Fruit fly (Drosophila melanogaster): ENCODE data around the gene mRpL1.

The mRpL1 gene

DNA sequence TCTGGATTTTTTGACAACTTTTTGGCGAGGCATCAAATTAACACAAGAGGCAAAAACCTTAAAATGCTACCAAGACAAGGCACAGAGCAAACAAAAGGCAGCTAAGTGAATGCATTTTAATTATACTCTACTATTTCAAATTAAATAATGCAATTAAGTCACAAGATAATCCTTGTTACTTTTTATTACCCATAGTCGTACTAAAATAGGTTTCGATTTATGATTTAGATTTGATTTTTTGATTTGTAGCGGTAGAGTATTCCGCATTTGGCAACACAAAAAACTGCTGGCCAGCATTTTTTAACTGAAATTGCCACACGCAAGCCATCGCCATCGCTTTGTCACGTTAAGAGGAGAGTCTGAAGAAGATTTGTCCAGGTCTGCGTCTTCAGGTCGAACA lies 18.5 kb upstream of the mRpL1 start:
- TF ChIP-seq psq (optimal IDR thresholded peaks at IDR 0.05) (no peak), pan (optimal IDR thresholded peaks at IDR 0.05) (no peak), usp (GFP tag; optimal IDR thresholded peaks at IDR 0.05) (no peak)

DNA sequence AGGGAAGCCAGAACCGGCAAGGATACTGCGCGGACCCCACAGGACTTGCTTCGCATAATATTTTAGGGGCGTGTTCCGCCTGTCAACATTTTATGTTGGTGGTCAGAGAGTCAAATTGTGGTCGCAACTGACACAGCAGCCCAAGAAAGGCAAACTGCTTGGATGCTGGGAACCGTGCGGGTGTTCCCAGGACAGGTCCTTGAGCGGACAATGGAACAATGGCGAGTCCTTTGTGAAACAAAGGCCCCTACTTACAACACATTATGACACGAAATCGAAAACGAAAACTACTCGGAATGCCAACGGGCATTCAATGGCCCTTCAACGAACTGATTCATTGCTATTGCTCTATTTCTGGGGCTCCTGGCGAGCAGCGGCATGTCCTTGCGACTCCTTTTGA lies 17.0 kb upstream of the mRpL1 start:
- TF ChIP-seq psq (optimal IDR thresholded peaks at IDR 0.05) (no peak), Dll (optimal IDR thresholded peaks at IDR 0.05) (no peak), CG8478 (optimal IDR thresholded peaks at IDR 0.05) (no peak), pan (optimal IDR thresholded peaks at IDR 0.05) (no peak), EcR (GFP tag; optimal IDR thresholded peaks at IDR 0.05) (no peak), usp (GFP tag; optimal IDR thresholded peaks at IDR 0.05) (no peak)

DNA sequence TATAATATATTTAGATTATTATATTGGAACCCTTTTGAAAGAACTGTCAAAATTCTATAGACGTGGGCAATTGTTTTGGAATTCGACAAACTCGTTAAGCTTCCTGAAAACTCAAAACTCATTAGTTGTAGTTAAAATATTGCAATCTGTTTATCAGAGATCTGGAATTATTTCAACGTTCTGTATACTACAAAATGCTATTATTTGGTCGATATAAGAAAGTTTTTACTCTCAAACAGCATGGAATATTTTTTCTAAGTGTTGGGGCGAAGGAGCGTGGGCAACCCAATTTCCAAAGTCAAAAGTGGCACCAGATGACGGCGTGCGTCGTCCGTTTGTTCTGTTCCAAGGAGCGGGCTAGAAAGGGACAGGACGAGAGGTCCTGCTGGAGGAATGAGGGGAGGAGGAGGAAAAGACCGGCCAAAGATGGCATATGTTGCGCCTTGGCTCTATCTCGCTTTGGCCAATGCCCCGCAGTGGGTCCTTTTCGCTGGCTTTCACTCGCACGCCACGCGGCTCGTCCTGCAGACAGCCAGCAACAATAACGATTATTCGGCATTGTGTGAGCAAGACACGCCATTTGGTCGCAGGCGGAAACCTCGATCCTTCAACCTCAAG lies 15.4 kb upstream of the mRpL1 start:
- TF ChIP-seq Dll (optimal IDR thresholded peaks at IDR 0.05) = no peak
- no peak for TF ChIP-seq CG8478 (optimal IDR thresholded peaks at IDR 0.05)
- TF ChIP-seq psq (optimal IDR thresholded peaks at IDR 0.05) = no peak
- TF ChIP-seq pan (optimal IDR thresholded peaks at IDR 0.05) = no peak
- TF ChIP-seq EcR (GFP tag; optimal IDR thresholded peaks at IDR 0.05) = no peak
- TF ChIP-seq usp (GFP tag; optimal IDR thresholded peaks at IDR 0.05) = no peak

dm6 chr3R:8287697-8288096 lies 13.5 kb upstream of the mRpL1 start, which contains the start of gene Nazo:
Gene Nazo, plus strand, starts transcription at chr3R:8287876.
- no peak for TF ChIP-seq psq (optimal IDR thresholded peaks at IDR 0.05)
- TF ChIP-seq Dll (optimal IDR thresholded peaks at IDR 0.05) = no peak

DNA sequence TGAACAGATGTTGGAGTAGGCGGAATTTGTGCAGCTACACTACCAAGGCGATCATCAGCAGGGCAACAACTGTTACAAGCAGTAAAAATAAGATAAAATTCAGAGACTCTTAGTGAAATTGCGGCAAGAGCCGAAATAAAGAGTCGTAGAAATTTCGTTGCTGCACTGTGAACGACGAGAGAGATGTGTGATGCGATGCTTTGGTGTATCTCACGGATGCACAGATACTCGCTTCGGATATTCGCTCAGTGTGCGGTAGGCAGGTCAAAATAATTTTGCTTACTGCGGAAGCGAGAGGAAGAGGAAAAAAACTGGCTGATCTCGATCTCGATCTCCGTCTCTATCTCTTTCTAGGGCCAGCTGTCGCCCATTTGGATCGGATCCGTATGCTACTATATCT lies 12.4 kb upstream of the mRpL1 start:
- TF ChIP-seq psq (optimal IDR thresholded peaks at IDR 0.05) = no peak
- no peak for TF ChIP-seq Dll (optimal IDR thresholded peaks at IDR 0.05)
- TF ChIP-seq pan (optimal IDR thresholded peaks at IDR 0.05) = no peak
- TF ChIP-seq usp (GFP tag; optimal IDR thresholded peaks at IDR 0.05) = no peak
- TF ChIP-seq EcR (GFP tag; optimal IDR thresholded peaks at IDR 0.05) = no peak
- TF ChIP-seq CG8478 (optimal IDR thresholded peaks at IDR 0.05) = no peak

DNA sequence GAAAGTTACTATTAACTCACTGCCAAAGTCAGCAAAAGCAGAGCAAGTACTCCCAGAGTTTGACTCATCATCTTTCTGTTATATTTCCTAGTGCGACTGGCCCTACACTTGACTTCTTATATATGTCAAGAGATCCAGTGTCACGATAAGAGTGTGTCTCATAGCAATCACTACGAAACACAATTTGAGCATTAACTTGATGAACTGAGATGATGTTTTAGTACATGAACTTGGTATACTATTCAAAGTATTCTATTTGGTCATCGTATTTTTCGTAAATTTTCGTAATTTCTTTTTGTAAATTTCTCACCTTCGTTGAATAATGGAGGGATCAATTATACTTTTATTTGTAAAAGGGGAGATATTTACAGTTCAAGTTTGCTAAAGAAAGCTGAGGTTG lies 10.8 kb upstream of the mRpL1 start, which contains the start of gene CG11672:
CG11672 (minus strand) TSS at position 101 of the 400 bp plus-strand sequence.
- TF ChIP-seq psq (optimal IDR thresholded peaks at IDR 0.05) (no peak), Dll (optimal IDR thresholded peaks at IDR 0.05) (no peak), usp (GFP tag; optimal IDR thresholded peaks at IDR 0.05) (no peak), CG8478 (optimal IDR thresholded peaks at IDR 0.05) (no peak), EcR (GFP tag; optimal IDR thresholded peaks at IDR 0.05) (no peak), pan (optimal IDR thresholded peaks at IDR 0.05) (no peak)

DNA sequence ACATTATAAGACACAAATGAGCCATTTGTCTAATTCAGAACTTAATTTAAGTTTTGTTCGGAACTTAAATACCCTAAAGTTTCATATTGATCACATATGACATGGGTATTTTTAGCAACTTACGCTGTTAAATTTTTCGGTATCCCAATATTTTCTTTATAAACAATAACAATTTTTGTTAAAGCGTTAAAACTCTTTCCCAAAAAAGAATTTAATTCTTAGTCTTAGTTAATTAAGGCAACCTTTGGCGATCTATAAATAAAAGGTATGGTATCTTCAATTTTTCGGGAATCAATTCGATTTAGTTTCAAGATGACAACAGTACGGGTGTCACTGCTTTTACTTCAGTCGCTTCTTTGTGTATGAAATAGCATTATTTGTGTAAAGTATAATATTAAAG lies 10.3 kb upstream of the mRpL1 start, which contains the start of gene CG31464:
CG31464 (plus strand) TSS at position 301 of the 400 bp plus-strand sequence.
- no peak for TF ChIP-seq pan (optimal IDR thresholded peaks at IDR 0.05)
- TF ChIP-seq usp (GFP tag; optimal IDR thresholded peaks at IDR 0.05) = no peak
- TF ChIP-seq CG8478 (optimal IDR thresholded peaks at IDR 0.05) = no peak
- no peak for TF ChIP-seq EcR (GFP tag; optimal IDR thresholded peaks at IDR 0.05)
- TF ChIP-seq psq (optimal IDR thresholded peaks at IDR 0.05) = no peak
- no peak for TF ChIP-seq Dll (optimal IDR thresholded peaks at IDR 0.05)

- TF ChIP-seq psq (optimal IDR thresholded peaks at IDR 0.05) = no peak
- no peak for TF ChIP-seq pan (optimal IDR thresholded peaks at IDR 0.05)
- TF ChIP-seq usp (GFP tag; optimal IDR thresholded peaks at IDR 0.05) = no peak
- TF ChIP-seq Dll (optimal IDR thresholded peaks at IDR 0.05) = no peak
- TF ChIP-seq EcR (GFP tag; optimal IDR thresholded peaks at IDR 0.05) = no peak
- no peak for TF ChIP-seq CG8478 (optimal IDR thresholded peaks at IDR 0.05)
Observed at dm6 chr3R:8292034-8292433, 9.2 kb upstream of the mRpL1 start, which contains the start of gene CG31463. Gene CG31463, plus strand, starts transcription at chr3R:8292335.

DNA sequence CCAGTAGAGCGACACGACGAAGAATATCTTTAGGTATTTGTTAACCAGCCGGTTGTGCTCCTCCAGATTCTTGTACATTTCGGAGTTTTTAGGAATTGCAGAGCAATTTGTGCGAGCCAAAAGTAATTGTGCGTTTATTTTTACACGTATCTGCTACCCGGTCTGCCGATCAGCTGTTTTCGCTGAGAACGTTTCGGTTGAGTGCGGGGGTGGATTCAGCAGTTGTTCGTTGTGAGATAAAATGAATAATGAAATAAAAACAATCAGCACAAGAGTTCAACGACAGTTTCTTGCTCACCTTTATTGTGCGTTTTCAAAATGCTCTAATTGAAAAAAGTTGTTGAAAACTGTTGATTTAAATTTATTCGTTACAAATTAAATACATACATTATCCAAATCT lies 2.6 kb downstream of the mRpL1 start, which contains the start of gene nac:
nac (minus strand) TSS at position 176 of the 400 bp plus-strand sequence.
- TF ChIP-seq usp (GFP tag; optimal IDR thresholded peaks at IDR 0.05) (no peak), CG8478 (optimal IDR thresholded peaks at IDR 0.05) (no peak), pan (optimal IDR thresholded peaks at IDR 0.05) (no peak), psq (optimal IDR thresholded peaks at IDR 0.05) (no peak), EcR (GFP tag; optimal IDR thresholded peaks at IDR 0.05) (no peak)

DNA sequence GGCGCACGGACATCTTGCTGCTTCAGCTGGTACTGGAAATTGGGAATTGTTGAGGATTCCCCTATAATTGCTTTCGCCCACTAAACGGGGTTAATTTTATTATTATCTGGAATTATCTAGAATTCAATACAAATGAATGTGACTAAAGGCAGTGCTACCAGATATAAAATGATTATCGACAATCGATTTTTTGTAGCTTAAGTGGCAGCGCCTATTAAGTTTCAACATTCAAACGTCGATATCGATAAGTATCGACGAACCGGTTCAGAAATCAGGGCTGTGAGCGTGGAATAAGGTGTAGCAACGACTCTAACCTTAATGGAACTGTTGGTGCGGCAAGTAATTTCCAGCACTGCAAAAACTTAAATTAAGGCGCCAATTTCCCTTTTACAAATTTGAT lies 3.9 kb downstream of the mRpL1 start, which contains the start of gene Sgt1:
Sgt1 (minus strand) TSS at position 165 of the 400 bp plus-strand sequence.
- no peak for TF ChIP-seq pan (optimal IDR thresholded peaks at IDR 0.05)
- TF ChIP-seq EcR (GFP tag; optimal IDR thresholded peaks at IDR 0.05) = no peak
- TF ChIP-seq usp (GFP tag; optimal IDR thresholded peaks at IDR 0.05) = no peak
- no peak for TF ChIP-seq psq (optimal IDR thresholded peaks at IDR 0.05)
- no peak for TF ChIP-seq CG8478 (optimal IDR thresholded peaks at IDR 0.05)
- TF ChIP-seq Dll (optimal IDR thresholded peaks at IDR 0.05) = no peak

dm6 chr3R:8306188-8306926 lies 5.1 kb downstream of the mRpL1 start:
- TF ChIP-seq CG8478 (optimal IDR thresholded peaks at IDR 0.05) = no peak
- no peak for TF ChIP-seq Dll (optimal IDR thresholded peaks at IDR 0.05)
- TF ChIP-seq pan (optimal IDR thresholded peaks at IDR 0.05) = no peak
- TF ChIP-seq psq (optimal IDR thresholded peaks at IDR 0.05) = no peak
- TF ChIP-seq usp (GFP tag; optimal IDR thresholded peaks at IDR 0.05) = no peak
- TF ChIP-seq EcR (GFP tag; optimal IDR thresholded peaks at IDR 0.05) = no peak

DNA sequence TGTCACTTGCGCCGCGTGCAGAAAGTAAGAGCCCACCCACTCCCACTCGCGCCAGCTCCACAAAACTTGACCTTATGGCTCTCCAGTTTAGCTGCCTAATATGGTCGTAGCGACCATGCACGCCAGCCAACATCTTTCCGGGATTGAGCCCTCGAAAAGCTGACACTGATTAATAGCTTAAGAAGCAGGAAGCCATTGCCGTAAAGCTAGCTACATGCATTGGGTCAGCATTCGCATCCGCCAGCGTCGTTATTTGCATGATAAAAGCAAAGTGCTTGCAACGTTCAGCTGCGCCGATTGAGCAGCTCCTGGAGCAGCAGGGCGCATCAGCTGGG lies 5.7 kb downstream of the mRpL1 start:
- TF ChIP-seq usp (GFP tag; optimal IDR thresholded peaks at IDR 0.05) (no peak), psq (optimal IDR thresholded peaks at IDR 0.05) (no peak), Dll (optimal IDR thresholded peaks at IDR 0.05) (no peak), EcR (GFP tag; optimal IDR thresholded peaks at IDR 0.05) (no peak), CG8478 (optimal IDR thresholded peaks at IDR 0.05) (no peak), pan (optimal IDR thresholded peaks at IDR 0.05) (no peak)
